Worm (Caenorhabditis elegans): ENCODE data around the gene nlp-35.

nlp-35 gene

DNA sequence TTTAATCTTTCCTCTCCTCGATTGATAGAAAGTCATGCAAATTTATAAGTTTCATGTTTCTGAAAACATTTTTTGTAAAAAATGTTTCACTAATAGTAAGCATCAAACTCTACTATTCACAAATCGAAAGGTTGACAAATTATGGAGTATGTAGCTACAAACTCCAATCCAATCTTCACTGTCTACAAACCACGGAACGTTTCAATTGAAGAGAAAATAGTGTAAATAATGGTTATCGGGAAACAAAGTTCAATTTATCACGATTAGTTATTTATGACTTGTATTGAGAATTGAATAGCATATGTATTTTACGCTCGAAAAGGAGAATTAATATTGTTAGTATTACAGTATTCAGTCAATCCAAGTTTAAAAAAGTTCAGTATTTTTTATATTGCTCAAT is 19.1 kb downstream of the nlp-35 start:
- no peak for TF ChIP-seq klf-2 (GFP tag; conservative IDR thresholded peaks at IDR 0.05)
- no peak for TF ChIP-seq ref-1 (GFP tag; conservative IDR thresholded peaks at IDR 0.05)
- TF ChIP-seq cog-1 (tag; optimal IDR thresholded peaks at IDR 0.05): no peak
- TF ChIP-seq tab-1 (GFP tag; IDR thresholded peaks at IDR 0.05): no peak
- TF ChIP-seq T22C8.4 (GFP tag; IDR thresholded peaks at IDR 0.05): no peak
- TF ChIP-seq ztf-23 (GFP tag; IDR thresholded peaks at IDR 0.05): no peak
- TF ChIP-seq flt-1 (GFP tag; IDR thresholded peaks at IDR 0.05): no peak
- TF ChIP-seq med-1 (GFP tag; optimal IDR thresholded peaks at IDR 0.05; ENCODE audit: insufficient read depth): no peak
- TF ChIP-seq ztf-29 (GFP tag; IDR thresholded peaks at IDR 0.05): no peak

DNA sequence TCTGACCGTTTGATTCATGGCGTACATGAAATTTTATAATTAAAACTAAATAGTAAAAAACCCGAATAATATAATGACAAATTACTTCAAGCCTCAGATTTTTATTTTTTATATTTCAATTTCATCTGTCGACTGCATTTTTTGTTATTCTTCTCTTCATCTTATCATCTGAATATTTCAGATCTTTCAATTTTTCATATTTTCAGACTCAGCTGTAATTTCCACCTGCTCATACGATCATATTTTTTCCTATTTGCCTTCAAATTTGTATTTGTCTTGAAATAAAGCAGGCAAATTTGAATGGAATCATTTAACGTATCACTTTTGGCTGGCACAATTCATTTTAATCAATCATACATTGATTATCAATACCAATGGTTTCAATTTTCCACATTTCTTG is 20.6 kb downstream of the nlp-35 start, which contains the start of gene sru-4:
Gene sru-4 (plus strand): TSS at position 301 of the 400 bp plus-strand sequence.
- TF ChIP-seq cog-1 (tag; optimal IDR thresholded peaks at IDR 0.05): no peak

DNA sequence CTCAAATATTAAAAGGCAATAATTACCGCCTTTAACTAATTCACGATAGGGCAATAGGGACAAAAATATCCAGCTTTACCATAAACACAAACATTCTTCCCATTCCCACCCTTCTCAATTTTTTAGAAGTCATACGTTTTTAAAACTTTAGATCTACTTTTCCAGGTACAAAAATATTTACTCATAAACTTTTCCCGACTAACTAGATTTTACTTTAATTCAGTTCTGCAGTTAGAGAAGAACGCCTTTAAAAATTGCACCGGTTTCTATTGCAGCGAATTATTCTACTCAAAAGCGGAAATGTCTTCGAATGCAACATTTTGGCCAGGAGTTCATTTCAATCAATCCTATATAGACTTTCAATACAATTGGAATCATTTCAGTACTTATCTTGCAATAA is 22.4 kb downstream of the nlp-35 start, which contains the start of gene sru-3:
Gene sru-3 (plus strand): TSS at position 301 of the 400 bp plus-strand sequence.
- TF ChIP-seq flt-1 (GFP tag; IDR thresholded peaks at IDR 0.05): no peak
- TF ChIP-seq ztf-23 (GFP tag; IDR thresholded peaks at IDR 0.05): no peak
- no peak for TF ChIP-seq tab-1 (GFP tag; IDR thresholded peaks at IDR 0.05)
- no peak for TF ChIP-seq ztf-29 (GFP tag; IDR thresholded peaks at IDR 0.05)
- TF ChIP-seq ref-1 (GFP tag; conservative IDR thresholded peaks at IDR 0.05): no peak
- TF ChIP-seq klf-2 (GFP tag; conservative IDR thresholded peaks at IDR 0.05): no peak
- TF ChIP-seq med-1 (GFP tag; optimal IDR thresholded peaks at IDR 0.05; ENCODE audit: insufficient read depth): no peak
- TF ChIP-seq T22C8.4 (GFP tag; IDR thresholded peaks at IDR 0.05): no peak
- TF ChIP-seq cog-1 (tag; optimal IDR thresholded peaks at IDR 0.05): no peak

DNA sequence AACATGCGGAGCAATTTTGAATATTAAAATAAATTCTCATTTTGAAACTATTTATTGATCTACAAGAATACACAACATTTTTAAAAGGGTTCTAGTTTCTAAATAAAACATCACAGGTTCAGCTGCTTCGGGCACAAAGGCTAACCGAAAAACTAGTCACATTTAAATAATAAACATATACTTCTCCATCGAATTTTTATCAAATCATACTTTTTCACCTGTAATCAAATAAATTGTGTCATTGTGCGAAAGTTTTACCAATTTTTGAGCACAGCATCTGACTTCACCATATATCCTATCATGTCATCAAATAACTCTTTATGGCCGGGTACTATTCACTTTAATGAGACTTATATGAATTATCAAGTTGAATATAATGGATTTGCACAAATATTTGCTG is 28.4 kb downstream of the nlp-35 start, which contains the start of gene sru-6:
Gene sru-6 (plus strand): TSS at position 301 of the 400 bp plus-strand sequence.
- TF ChIP-seq ztf-23 (GFP tag; IDR thresholded peaks at IDR 0.05) (no peak), ztf-29 (GFP tag; IDR thresholded peaks at IDR 0.05) (no peak), med-1 (GFP tag; optimal IDR thresholded peaks at IDR 0.05; ENCODE audit: insufficient read depth) (no peak), flt-1 (GFP tag; IDR thresholded peaks at IDR 0.05) (no peak), ref-1 (GFP tag; conservative IDR thresholded peaks at IDR 0.05) (no peak), cog-1 (tag; optimal IDR thresholded peaks at IDR 0.05) (no peak)

DNA sequence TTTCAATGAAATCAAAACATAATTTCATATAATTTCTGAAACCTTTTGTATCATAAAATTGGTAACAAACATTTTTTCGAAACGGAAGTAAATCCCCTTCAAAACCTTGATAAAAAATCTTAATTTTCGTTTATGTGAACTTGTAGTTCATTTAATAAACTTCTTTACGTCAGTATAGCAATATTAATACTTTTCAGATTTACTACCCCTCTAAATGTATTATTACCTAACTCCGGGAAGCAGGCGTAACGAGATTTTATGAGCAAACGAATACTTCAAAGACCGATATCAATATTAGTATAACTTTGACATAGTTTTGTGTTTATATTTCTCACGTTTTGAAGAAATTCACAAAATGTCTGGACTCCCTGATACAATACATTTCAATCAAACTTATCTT is 30.4 kb downstream of the nlp-35 start, which contains the start of gene sru-1:
Gene sru-1 (plus strand): TSS at position 301 of the 400 bp plus-strand sequence.
- TF ChIP-seq flt-1 (GFP tag; IDR thresholded peaks at IDR 0.05): no peak
- TF ChIP-seq cog-1 (tag; optimal IDR thresholded peaks at IDR 0.05): no peak
- no peak for TF ChIP-seq ref-1 (GFP tag; conservative IDR thresholded peaks at IDR 0.05)
- no peak for TF ChIP-seq T22C8.4 (GFP tag; IDR thresholded peaks at IDR 0.05)
- no peak for TF ChIP-seq tab-1 (GFP tag; IDR thresholded peaks at IDR 0.05)
- TF ChIP-seq ztf-23 (GFP tag; IDR thresholded peaks at IDR 0.05): no peak
- no peak for TF ChIP-seq med-1 (GFP tag; optimal IDR thresholded peaks at IDR 0.05; ENCODE audit: insufficient read depth)

DNA sequence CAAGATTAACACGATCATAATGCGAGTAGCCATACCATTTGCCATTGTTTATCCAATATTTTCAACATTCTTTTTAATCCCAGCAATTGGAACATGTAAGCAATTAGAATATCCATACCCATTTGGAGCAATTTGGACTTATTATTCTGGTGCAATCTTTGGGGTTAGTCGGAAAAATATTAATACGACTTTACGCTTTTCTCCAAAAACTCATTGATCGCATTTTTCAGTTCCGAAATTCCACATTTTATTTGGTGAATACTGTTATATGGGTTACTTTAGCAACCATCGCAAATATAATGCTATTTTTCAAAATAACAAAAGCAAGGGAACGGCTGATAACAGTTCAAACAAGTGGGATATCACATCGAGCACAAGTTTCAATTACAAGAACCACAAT is 31.9 kb downstream of the nlp-35 start:
- TF ChIP-seq cog-1 (tag; optimal IDR thresholded peaks at IDR 0.05) (no peak), klf-2 (GFP tag; conservative IDR thresholded peaks at IDR 0.05) (no peak), flt-1 (GFP tag; IDR thresholded peaks at IDR 0.05) (no peak), ztf-29 (GFP tag; IDR thresholded peaks at IDR 0.05) (no peak), ztf-23 (GFP tag; IDR thresholded peaks at IDR 0.05) (no peak), med-1 (GFP tag; optimal IDR thresholded peaks at IDR 0.05; ENCODE audit: insufficient read depth) (no peak), ref-1 (GFP tag; conservative IDR thresholded peaks at IDR 0.05) (no peak)

DNA sequence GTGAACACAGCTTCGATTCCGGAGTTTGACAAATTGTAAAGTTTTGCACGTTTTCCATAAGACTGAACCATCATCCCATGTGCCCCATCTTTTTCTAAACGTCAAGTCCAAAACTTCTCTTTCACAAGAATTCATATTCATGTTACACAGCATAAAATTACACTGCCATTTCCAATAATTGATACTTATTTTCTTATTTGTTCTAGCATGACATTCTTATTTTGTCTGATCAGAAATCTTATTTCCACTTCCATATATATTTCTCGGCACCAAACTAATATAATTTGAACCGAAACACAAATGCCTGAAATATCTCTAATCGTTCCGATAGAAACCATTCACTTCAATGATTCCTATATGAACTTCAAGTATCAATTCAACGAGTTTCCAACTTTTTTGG is 32.8 kb downstream of the nlp-35 start, which contains the start of gene sru-2:
Gene sru-2 (plus strand): TSS at position 301 of the 400 bp plus-strand sequence.
- TF ChIP-seq tab-1 (GFP tag; IDR thresholded peaks at IDR 0.05) (no peak), flt-1 (GFP tag; IDR thresholded peaks at IDR 0.05) (no peak), ref-1 (GFP tag; conservative IDR thresholded peaks at IDR 0.05) (no peak), klf-2 (GFP tag; conservative IDR thresholded peaks at IDR 0.05) (no peak), ztf-23 (GFP tag; IDR thresholded peaks at IDR 0.05) (no peak), cog-1 (tag; optimal IDR thresholded peaks at IDR 0.05) (no peak), T22C8.4 (GFP tag; IDR thresholded peaks at IDR 0.05) (no peak), med-1 (GFP tag; optimal IDR thresholded peaks at IDR 0.05; ENCODE audit: insufficient read depth) (no peak), ztf-29 (GFP tag; IDR thresholded peaks at IDR 0.05) (no peak)

DNA sequence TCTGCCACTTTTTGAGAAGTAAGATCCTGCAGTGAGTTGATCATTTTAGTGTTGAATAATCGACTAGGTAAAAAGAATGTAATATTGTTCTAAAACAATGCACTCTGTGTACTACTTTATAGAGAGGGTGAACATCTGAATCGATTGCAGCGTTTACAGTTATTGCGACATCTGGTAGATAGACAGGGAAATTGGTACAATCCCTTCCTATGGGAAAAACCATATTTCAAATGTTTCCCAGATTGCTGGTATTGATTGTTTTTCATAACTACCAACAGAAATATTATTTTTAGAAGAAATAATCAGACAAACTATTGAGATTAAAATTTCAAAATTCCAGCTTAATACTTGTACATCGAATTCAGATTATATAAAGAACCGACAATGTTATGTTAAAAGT is 33.7 kb downstream of the nlp-35 start, which contains the start of gene gadr-2:
Gene gadr-2 (minus strand): TSS at position 101 of the 400 bp plus-strand sequence.
- no peak for TF ChIP-seq ztf-29 (GFP tag; IDR thresholded peaks at IDR 0.05)
- TF ChIP-seq T22C8.4 (GFP tag; IDR thresholded peaks at IDR 0.05): no peak
- TF ChIP-seq tab-1 (GFP tag; IDR thresholded peaks at IDR 0.05): no peak
- no peak for TF ChIP-seq cog-1 (tag; optimal IDR thresholded peaks at IDR 0.05)
- no peak for TF ChIP-seq flt-1 (GFP tag; IDR thresholded peaks at IDR 0.05)
- no peak for TF ChIP-seq med-1 (GFP tag; optimal IDR thresholded peaks at IDR 0.05; ENCODE audit: insufficient read depth)
- TF ChIP-seq klf-2 (GFP tag; conservative IDR thresholded peaks at IDR 0.05): no peak
- TF ChIP-seq ztf-23 (GFP tag; IDR thresholded peaks at IDR 0.05): no peak
- no peak for TF ChIP-seq ref-1 (GFP tag; conservative IDR thresholded peaks at IDR 0.05)

DNA sequence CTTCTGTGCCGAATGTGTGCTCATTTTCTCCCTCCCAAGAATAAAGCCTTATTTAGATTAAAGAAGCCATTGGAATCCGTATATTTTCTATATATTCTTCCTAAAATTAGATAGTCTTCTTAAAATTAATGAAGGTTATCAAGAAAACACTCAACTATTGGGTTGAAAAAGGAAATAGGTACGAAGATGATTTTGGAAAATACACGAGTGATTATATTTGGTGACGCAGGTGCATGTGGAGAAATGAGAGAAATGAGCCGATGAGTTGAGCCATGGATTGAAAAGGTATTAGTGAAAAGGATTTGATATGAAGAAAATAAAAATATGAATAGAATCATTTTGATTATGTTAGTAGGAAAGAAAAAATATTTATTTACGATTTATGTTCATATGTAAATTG is 37.8 kb downstream of the nlp-35 start, which contains the start of gene cng-3:
Gene cng-3 (minus strand): TSS at position 102 of the 400 bp plus-strand sequence.
- no peak for TF ChIP-seq med-1 (GFP tag; optimal IDR thresholded peaks at IDR 0.05; ENCODE audit: insufficient read depth)
- TF ChIP-seq T22C8.4 (GFP tag; IDR thresholded peaks at IDR 0.05): no peak
- no peak for TF ChIP-seq cog-1 (tag; optimal IDR thresholded peaks at IDR 0.05)
- no peak for TF ChIP-seq tab-1 (GFP tag; IDR thresholded peaks at IDR 0.05)
- TF ChIP-seq ref-1 (GFP tag; conservative IDR thresholded peaks at IDR 0.05): no peak
- TF ChIP-seq ztf-23 (GFP tag; IDR thresholded peaks at IDR 0.05): no peak
- TF ChIP-seq ztf-29 (GFP tag; IDR thresholded peaks at IDR 0.05): no peak
- TF ChIP-seq flt-1 (GFP tag; IDR thresholded peaks at IDR 0.05): no peak
- no peak for TF ChIP-seq klf-2 (GFP tag; conservative IDR thresholded peaks at IDR 0.05)

Data from whole organism, midembryonic.